Worm (Caenorhabditis elegans) whole organism, early embryonic: ENCODE measurements around the gene ssu-2.

Experiments
- ama-1 ChIP-seq: fragments of 150-350 bp; optimal IDR thresholded peaks from 2 replicates; lab custom pipeline; 2014
- ceh-36 ChIP-seq: sonication (generic microtip); optimal IDR thresholded peaks from 2 replicates; lab custom pipeline; 2016; ENCODE audit warnings: missing genetic modification characterization, inconsistent platforms, missing compliant biosample characterization
- ets-7 ChIP-seq: sonication (generic microtip); optimal IDR thresholded peaks from 2 replicates; lab custom pipeline; 2016; ENCODE audit warnings: missing genotype, missing genetic modification characterization, missing compliant biosample characterization
- hmbx-1 ChIP-seq: sonication (generic microtip); optimal IDR thresholded peaks from 2 replicates; lab custom pipeline; 2016; ENCODE audit warnings: mild to moderate bottlenecking, missing genetic modification characterization, missing compliant biosample characterization
- hnd-1 ChIP-seq: sonication (generic microtip); optimal IDR thresholded peaks from 2 replicates; lab custom pipeline; 2016; ENCODE audit warnings: missing genetic modification characterization, missing compliant biosample characterization
- pes-1 ChIP-seq: fragments of 200-800 bp; sonication (Bioruptor generic); IDR thresholded peaks from 2 replicates; pipeline ENCODE4 v1.3.6; 2022; ENCODE audit warnings: missing genetic modification reagents, missing genetic modification characterization, missing compliant biosample characterization
- sea-1 ChIP-seq: fragments of 200-800 bp; sonication (Bioruptor generic); conservative IDR thresholded peaks from 2 replicates; pipeline ENCODE4 v1.3.6; 2022; ENCODE audit warnings: missing genetic modification characterization, missing compliant biosample characterization
- tbx-11 ChIP-seq: fragments of 200-800 bp; sonication (Bioruptor generic); IDR thresholded peaks from 2 replicates; pipeline ENCODE4 v1.3.6; 2022; ENCODE audit warnings: missing genetic modification characterization, missing compliant biosample characterization
- tbx-37 ChIP-seq: fragments of 200-800 bp; sonication (Bioruptor generic); conservative IDR thresholded peaks from 2 replicates; pipeline ENCODE4 v1.3.6; 2022; ENCODE audit warnings: missing genetic modification reagents, missing genetic modification characterization, missing compliant biosample characterization
- tra-4 ChIP-seq: sonication (generic microtip); optimal IDR thresholded peaks from 2 replicates; lab custom pipeline; 2017; ENCODE audit warnings: missing genetic modification characterization, missing compliant biosample characterization

ce11 chrIV:14365837-14366378 is 4.9 kb downstream of the ssu-2 start:
- TF ChIP-seq ceh-36 (tag; lab: Kevin White, UChicago) (no peak), tbx-37 (GFP tag; lab: Robert Waterston, UW) (no peak), tra-4 (tag; lab: Kevin White, UChicago) (no peak), hmbx-1 (no peak), pes-1 (GFP tag; lab: Robert Waterston, UW) (no peak), ama-1 (no peak), sea-1 (GFP tag; lab: Robert Waterston, UW) (no peak), hnd-1 (tag; lab: Kevin White, UChicago) (no peak), tbx-11 (GFP tag; lab: Robert Waterston, UW) (no peak), ets-7 (tag; lab: Kevin White, UChicago) (no peak)
